Worm (Caenorhabditis elegans) whole organism, early embryonic: ENCODE results near the gene Y51A2A.5.

Source experiments
- aly-1 ChIP-seq: sonication (generic microtip); optimal IDR thresholded peaks from 2 replicates; lab custom pipeline; 2016; ENCODE audit warnings: missing genetic modification characterization, missing compliant biosample characterization
- ama-1 ChIP-seq: fragments of 150-350 bp; optimal IDR thresholded peaks from 2 replicates; lab custom pipeline; 2014
- ceh-13 ChIP-seq: fragments of 200-800 bp; sonication (Bioruptor generic); optimal IDR thresholded peaks from 2 replicates; lab custom pipeline; 2018; ENCODE audit warnings: mild to moderate bottlenecking, missing genetic modification characterization, missing compliant biosample characterization
- ets-7 ChIP-seq: sonication (generic microtip); optimal IDR thresholded peaks from 2 replicates; lab custom pipeline; 2016; ENCODE audit warnings: missing genotype, missing genetic modification characterization, missing compliant biosample characterization
- flt-1 ChIP-seq: fragments of 200-800 bp; sonication (Bioruptor generic); IDR thresholded peaks from 2 replicates; pipeline ENCODE4 v1.3.6; 2022; ENCODE audit warnings: missing genetic modification characterization, missing compliant biosample characterization
- pes-1 ChIP-seq: fragments of 200-800 bp; sonication (Bioruptor generic); IDR thresholded peaks from 2 replicates; pipeline ENCODE4 v1.3.6; 2022; ENCODE audit warnings: missing genetic modification reagents, missing genetic modification characterization, missing compliant biosample characterization
- sea-1 ChIP-seq: fragments of 200-800 bp; sonication (Bioruptor generic); conservative IDR thresholded peaks from 2 replicates; pipeline ENCODE4 v1.3.6; 2022; ENCODE audit warnings: missing genetic modification characterization, missing compliant biosample characterization
- tra-4 ChIP-seq: sonication (generic microtip); optimal IDR thresholded peaks from 2 replicates; lab custom pipeline; 2017; ENCODE audit warnings: missing genetic modification characterization, missing compliant biosample characterization

DNA sequence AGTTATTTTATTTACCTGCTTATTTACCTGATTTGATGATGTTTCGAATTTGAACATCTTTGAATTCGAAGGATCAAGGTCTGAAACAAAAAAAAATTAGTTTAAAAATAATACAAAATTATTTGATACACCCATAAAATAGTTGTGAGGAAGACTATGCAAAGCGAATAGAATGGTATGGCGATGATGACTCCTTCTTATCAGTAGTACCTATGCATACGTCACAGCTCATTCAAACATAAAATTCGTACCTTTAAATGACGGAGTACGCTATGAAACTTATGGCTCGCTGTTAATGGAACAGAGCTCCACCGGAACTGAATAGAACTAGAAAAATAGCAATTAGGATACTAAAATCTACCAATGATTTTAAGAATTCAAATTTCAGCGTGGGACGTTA is 46.4 kb upstream of the Y51A2A.5 start, which contains the start of gene R10E8.1:
- TF ChIP-seq ama-1 (lab: Kevin White, UChicago) (no peak), aly-1 (tag; lab: Kevin White, UChicago) (no peak), flt-1 (GFP tag; lab: Robert Waterston, UW) (no peak), sea-1 (GFP tag; lab: Robert Waterston, UW) (no peak), ceh-13 (GFP tag; lab: Kevin White, UChicago) (no peak), pes-1 (GFP tag; lab: Robert Waterston, UW) (no peak), ets-7 (tag; lab: Kevin White, UChicago) (no peak), tra-4 (tag; lab: Kevin White, UChicago) (no peak)
